Worm (Caenorhabditis elegans) whole organism, L1 larva: Measurements from ENCODE around the gene doxa-1.

Experiments
- C16A3.4 ChIP-seq: fragments of 150-350 bp; optimal IDR thresholded peaks from 2 replicates; lab custom pipeline; 2014; ENCODE audit warnings: missing biosample characterization, missing genetic modification characterization
- C34B4.2 ChIP-seq: sonication (generic microtip); optimal IDR thresholded peaks from 2 replicates; lab custom pipeline; 2017; ENCODE audit warnings: mild to moderate bottlenecking, missing genetic modification characterization, missing compliant biosample characterization
- aha-1 ChIP-seq: fragments of 150-350 bp; optimal IDR thresholded peaks from 2 replicates; lab custom pipeline; 2014; ENCODE audit warnings: missing biosample characterization, missing genetic modification characterization
- ama-1 ChIP-seq: fragments of 150-350 bp; optimal IDR thresholded peaks from 2 replicates; lab custom pipeline; 2014
- ceh-63 ChIP-seq: fragments of 200-800 bp; sonication (Bioruptor generic); optimal IDR thresholded peaks from 2 replicates; lab custom pipeline; 2018; ENCODE audit warnings: mild to moderate bottlenecking, missing genetic modification characterization, missing compliant biosample characterization
- ceh-8 ChIP-seq: fragments of 200-800 bp; sonication (Bioruptor generic); optimal IDR thresholded peaks from 2 replicates; lab custom pipeline; 2018; ENCODE audit warnings: mild to moderate bottlenecking, missing genetic modification characterization, moderate library complexity, missing compliant biosample characterization
- ceh-82 ChIP-seq, 3 experiments: fragments of 150-350 bp in 1 of 3; sonication (generic microtip) in 2 of 3; optimal IDR thresholded peaks; 2 replicates each; lab custom pipeline; 2014 to 2017; ENCODE audit warnings: missing biosample characterization in 3 of 3, missing genetic modification characterization in 3 of 3
- ceh-88 ChIP-seq: fragments of 200-800 bp; sonication (Bioruptor generic); IDR thresholded peaks from 2 replicates; pipeline ENCODE4 v1.3.6; 2022; ENCODE audit warnings: missing genetic modification characterization, missing compliant biosample characterization
- ces-1 ChIP-seq: fragments of 150-350 bp; optimal IDR thresholded peaks from 2 replicates; lab custom pipeline; 2014; ENCODE audit warnings: missing biosample characterization, missing genetic modification reagents, missing genetic modification characterization
- dpl-1 ChIP-seq, 3 experiments: fragments of 150-350 bp in 2 of 3; sonication (generic microtip) in 1 of 3; optimal IDR thresholded peaks; 2 replicates each; lab custom pipeline; 2014 to 2017; ENCODE audit warnings: missing biosample characterization in 3 of 3, missing genetic modification characterization in 3 of 3, missing genetic modification reagents in 3 of 3
- dsc-1 ChIP-seq: sonication (generic microtip); optimal IDR thresholded peaks from 2 replicates; lab custom pipeline; 2016; ENCODE audit warnings: mild to moderate bottlenecking, missing genetic modification characterization, missing compliant biosample characterization
- efl-1 ChIP-seq, 4 experiments: fragments of 150-350 bp; optimal IDR thresholded peaks in 3 of 4; peaks in 1 of 4; 1 replicate in 1 of 4; 2 replicates in 3 of 4; lab custom pipeline; 2014; ENCODE audit warnings: missing biosample characterization in 2 of 4, missing genetic modification characterization in 2 of 4, missing genetic modification reagents in 2 of 4
- egl-27 ChIP-seq, 2 experiments: fragments of 150-350 bp in 1 of 2; sonication (generic microtip); optimal IDR thresholded peaks; 3 replicates each; lab custom pipeline; 2017 to 2018; ENCODE audit warnings: missing biosample characterization in 2 of 2, missing genetic modification characterization in 2 of 2, missing genetic modification reagents in 2 of 2
- elt-2 ChIP-seq: sonication (generic microtip); optimal IDR thresholded peaks from 2 replicates; lab custom pipeline; 2016; ENCODE audit warnings: missing genetic modification characterization, mild to moderate bottlenecking, inconsistent platforms, missing compliant biosample characterization, missing genetic modification reagents
- fkh-4 ChIP-seq: sonication (generic microtip); optimal IDR thresholded peaks from 2 replicates; lab custom pipeline; 2016; ENCODE audit warnings: missing compliant biosample characterization, missing genetic modification characterization, borderline replicate concordance
- hlh-17 ChIP-seq: fragments of 200-800 bp; sonication (Bioruptor generic); optimal IDR thresholded peaks from 2 replicates; lab custom pipeline; 2018; ENCODE audit warnings: missing genetic modification characterization, mild to moderate bottlenecking, missing compliant biosample characterization, moderate library complexity, borderline replicate concordance
- lin-35 ChIP-seq, 2 experiments: fragments of 150-350 bp; optimal IDR thresholded peaks; 2 replicates each; lab custom pipeline; 2014; ENCODE audit warnings: missing biosample characterization in 2 of 2, missing genetic modification characterization in 2 of 2, missing genetic modification reagents in 2 of 2
- lin-39 ChIP-seq: fragments of 150-350 bp; optimal IDR thresholded peaks from 2 replicates; lab custom pipeline; 2014; ENCODE audit warnings: missing biosample characterization, missing genetic modification reagents, missing genetic modification characterization
- lir-3 ChIP-seq: sonication (generic microtip); optimal IDR thresholded peaks from 2 replicates; lab custom pipeline; 2016; ENCODE audit warnings: mild to moderate bottlenecking, missing genetic modification characterization, moderate library complexity, missing compliant biosample characterization; ENCODE audit not compliant: poor library complexity
- lsy-2 ChIP-seq, 2 experiments: fragments of 150-350 bp; optimal IDR thresholded peaks; 2 replicates each; lab custom pipeline; 2014; ENCODE audit warnings: missing biosample characterization in 2 of 2, missing genetic modification characterization in 2 of 2
- mab-9 ChIP-seq: fragments of 200-800 bp; sonication (Bioruptor generic); IDR thresholded peaks from 2 replicates; pipeline ENCODE4 v1.3.6; 2022; ENCODE audit warnings: missing genetic modification reagents, missing genetic modification characterization, missing compliant biosample characterization
- mdl-1 ChIP-seq, 2 experiments: fragments of 150-350 bp; optimal IDR thresholded peaks; 2 replicates each; lab custom pipeline; 2014 to 2017; ENCODE audit warnings: missing biosample characterization in 2 of 2, missing genetic modification characterization in 2 of 2, inconsistent platforms in 1 of 2
- mep-1 ChIP-seq: fragments of 150-350 bp; optimal IDR thresholded peaks from 2 replicates; lab custom pipeline; 2014; ENCODE audit warnings: missing biosample characterization, missing genetic modification characterization
- nhr-12 ChIP-seq: sonication (generic microtip); optimal IDR thresholded peaks from 2 replicates; lab custom pipeline; 2017; ENCODE audit warnings: missing biosample characterization, missing genetic modification characterization
- nhr-19 ChIP-seq: fragments of 200-800 bp; sonication (Bioruptor generic); conservative IDR thresholded peaks from 2 replicates; pipeline ENCODE4 v1.3.6; 2022; ENCODE audit warnings: missing genetic modification characterization, missing compliant biosample characterization
- nhr-20 ChIP-seq: sonication (generic microtip); optimal IDR thresholded peaks from 2 replicates; lab custom pipeline; 2016; ENCODE audit warnings: mild to moderate bottlenecking, missing genetic modification characterization, missing compliant biosample characterization
- nhr-47 ChIP-seq: sonication (generic microtip); optimal IDR thresholded peaks from 2 replicates; lab custom pipeline; 2016; ENCODE audit warnings: mild to moderate bottlenecking, missing genetic modification characterization, moderate library complexity, missing compliant biosample characterization
- nhr-71 ChIP-seq: sonication (generic microtip); optimal IDR thresholded peaks from 2 replicates; lab custom pipeline; 2016; ENCODE audit warnings: mild to moderate bottlenecking, missing genetic modification characterization, moderate library complexity, missing compliant biosample characterization
- nhr-76 ChIP-seq: sonication (generic microtip); optimal IDR thresholded peaks from 2 replicates; lab custom pipeline; 2017; ENCODE audit warnings: missing biosample characterization, missing genetic modification characterization
- pax-3 ChIP-seq: fragments of 200-800 bp; sonication (Bioruptor generic); optimal IDR thresholded peaks from 2 replicates; lab custom pipeline; 2018; ENCODE audit warnings: mild to moderate bottlenecking, missing genetic modification characterization, moderate library complexity, missing compliant biosample characterization
- skn-1 ChIP-seq: fragments of 150-350 bp; optimal IDR thresholded peaks from 2 replicates; lab custom pipeline; 2014; ENCODE audit warnings: missing biosample characterization, missing genetic modification characterization
- snpc-4 ChIP-seq: fragments of 150-350 bp; optimal IDR thresholded peaks from 2 replicates; lab custom pipeline; 2014; ENCODE audit warnings: missing biosample characterization, missing genetic modification characterization
- snu-23 ChIP-seq: sonication (generic microtip); optimal IDR thresholded peaks from 2 replicates; lab custom pipeline; 2016; ENCODE audit warnings: missing genetic modification characterization, missing compliant biosample characterization
- swsn-7 ChIP-seq: sonication (generic microtip); optimal IDR thresholded peaks from 2 replicates; lab custom pipeline; 2016; ENCODE audit warnings: missing genetic modification characterization, missing compliant biosample characterization
- tbx-2 ChIP-seq: sonication (generic microtip); optimal IDR thresholded peaks from 2 replicates; lab custom pipeline; 2016; ENCODE audit warnings: missing genetic modification characterization, missing compliant biosample characterization
- unc-130 ChIP-seq: fragments of 150-350 bp; optimal IDR thresholded peaks from 2 replicates; lab custom pipeline; 2017; ENCODE audit warnings: missing biosample characterization, missing genetic modification characterization, inconsistent platforms
- unc-30 ChIP-seq: sonication (generic microtip); optimal IDR thresholded peaks from 2 replicates; lab custom pipeline; 2017; ENCODE audit warnings: missing biosample characterization, missing genetic modification characterization
- unc-86 ChIP-seq: sonication (generic microtip); optimal IDR thresholded peaks from 2 replicates; lab custom pipeline; 2016; ENCODE audit warnings: missing genetic modification characterization, missing compliant biosample characterization
- unc-98 ChIP-seq: fragments of 200-800 bp; sonication (Bioruptor generic); IDR thresholded peaks from 2 replicates; pipeline ENCODE4 v1.3.6; 2022; ENCODE audit warnings: missing genetic modification characterization, missing compliant biosample characterization
- xbp-1 ChIP-seq: sonication (generic microtip); optimal IDR thresholded peaks from 2 replicates; lab custom pipeline; 2016; ENCODE audit warnings: missing genetic modification characterization, missing compliant biosample characterization
- zip-4 ChIP-seq: fragments of 200-800 bp; sonication (Bioruptor generic); optimal IDR thresholded peaks from 2 replicates; lab custom pipeline; 2018; ENCODE audit warnings: mild to moderate bottlenecking, missing genetic modification characterization, moderate library complexity, missing compliant biosample characterization

doxa-1 gene

DNA sequence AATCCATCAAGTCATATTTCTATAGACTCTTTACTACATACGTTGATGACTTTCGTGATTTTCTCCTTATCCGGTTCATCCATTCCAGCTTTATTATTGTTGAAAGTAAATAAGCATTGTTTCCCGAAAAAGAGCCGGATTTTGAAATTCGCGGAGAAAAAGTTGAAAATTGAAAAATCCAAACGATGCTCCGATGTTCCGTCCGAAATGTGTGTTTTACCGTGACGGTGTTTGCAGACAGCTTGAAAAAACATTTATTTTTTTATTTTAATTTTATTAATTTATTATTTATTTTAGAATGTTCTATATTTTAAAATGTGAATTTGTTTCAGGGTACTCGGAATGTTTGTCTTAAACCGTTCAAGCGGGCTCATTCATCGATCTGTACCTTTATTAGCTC, 49.9 kb downstream of the doxa-1 start, which contains the start of gene dnj-10 (continued):
- TF ChIP-seq unc-86 (peak; percentile 54), nhr-47 (tag; lab: Kevin White, UChicago) (peak; percentile 72), nhr-71 (tag; lab: Kevin White, UChicago) (peak; percentile 78), nhr-12 (no peak), C16A3.4 (tag; lab: Kevin White, UChicago) (peak; percentile 69), ceh-88 (GFP tag; lab: Robert Waterston, UW) (peak; percentile 12; the same call in 1 of the 2 replicates), unc-30 (tag; lab: Kevin White, UChicago) (no peak), lin-39 (tag; lab: Kevin White, UChicago) (peak; percentile 50), fkh-4 (tag; lab: Kevin White, UChicago) (no peak), efl-1 (optimal IDR thresholded peaks at IDR 0.05; lab: Kevin White, UChicago) (peak; percentile 32 to 87), efl-1 (GFP tag; optimal IDR thresholded peaks at IDR 0.05 in 1 of 2; lab: Kevin White, UChicago) (peak; percentile 90 to 98), skn-1 (peak; percentile 74), lin-35 (GFP tag; optimal IDR thresholded peaks at IDR 0.05; lab: Kevin White, UChicago) (peak; percentile 92 to 94), ama-1 (lab: Kevin White, UChicago) (no peak), lir-3 (tag; lab: Kevin White, UChicago) (no peak), aha-1 (tag; lab: Kevin White, UChicago) (no peak), mep-1 (tag; lab: Kevin White, UChicago) (peak; percentile 91), dsc-1 (tag; lab: Kevin White, UChicago) (no peak), lsy-2 (tag; optimal IDR thresholded peaks at IDR 0.05; lab: Kevin White, UChicago) (peak; percentile 85 to 86), elt-2 (no peak), unc-98 (no peak), nhr-20 (tag; lab: Kevin White, UChicago) (peak; percentile 64), xbp-1 (tag; lab: Kevin White, UChicago) (peak; percentile 72), egl-27 (tag; optimal IDR thresholded peaks at IDR 0.05; lab: Kevin White, UChicago) (no peak), zip-4 (no peak), snpc-4 (tag; lab: Kevin White, UChicago) (peak; percentile 47), pax-3 (tag; lab: Kevin White, UChicago) (no peak), hlh-17 (no peak), unc-130 (tag; lab: Kevin White, UChicago) (peak; percentile 55), mab-9 (GFP tag; lab: Robert Waterston, UW) (no peak), nhr-19 (GFP tag; lab: Robert Waterston, UW) (peak; percentile 64), snu-23 (GFP tag; lab: Kevin White, UChicago) (peak; percentile 76), nhr-76 (tag; lab: Kevin White, UChicago) (no peak), ceh-82 (tag; optimal IDR thresholded peaks at IDR 0.05; lab: Kevin White, UChicago) (peak; percentile 47 to 64 (median 54)), tbx-2 (peak; percentile 67), swsn-7 (tag; lab: Kevin White, UChicago) (peak; percentile 62), ceh-63 (GFP tag; lab: Kevin White, UChicago) (no peak), ceh-8 (GFP tag; lab: Kevin White, UChicago) (no peak), ces-1 (GFP tag; lab: Kevin White, UChicago) (no peak), C34B4.2 (tag; lab: Kevin White, UChicago) (no peak), dpl-1 (GFP tag; optimal IDR thresholded peaks at IDR 0.05; lab: Kevin White, UChicago) (peak; percentile 81 to 94 (median 87)), mdl-1 (tag; optimal IDR thresholded peaks at IDR 0.05; lab: Kevin White, UChicago) (peak in 1 of 2 experiments; percentile 53)
